Fruit fly (Drosophila melanogaster) whole organism, wandering third instar larva: Measurements from ENCODE around the gene ninaB.

ENCODE experiments used
- Dfd ChIP-seq: fragments of >200 bp; optimal IDR thresholded peaks from 2 replicates; lab custom pipeline; 2017; ENCODE audit warnings: missing biosample characterization, missing genetic modification characterization
- dsf ChIP-seq: sonication (Bioruptor generic); optimal IDR thresholded peaks from 2 replicates; lab custom pipeline; 2016; ENCODE audit warnings: missing biosample characterization, missing genetic modification characterization, borderline replicate concordance

ninaB gene

DNA sequence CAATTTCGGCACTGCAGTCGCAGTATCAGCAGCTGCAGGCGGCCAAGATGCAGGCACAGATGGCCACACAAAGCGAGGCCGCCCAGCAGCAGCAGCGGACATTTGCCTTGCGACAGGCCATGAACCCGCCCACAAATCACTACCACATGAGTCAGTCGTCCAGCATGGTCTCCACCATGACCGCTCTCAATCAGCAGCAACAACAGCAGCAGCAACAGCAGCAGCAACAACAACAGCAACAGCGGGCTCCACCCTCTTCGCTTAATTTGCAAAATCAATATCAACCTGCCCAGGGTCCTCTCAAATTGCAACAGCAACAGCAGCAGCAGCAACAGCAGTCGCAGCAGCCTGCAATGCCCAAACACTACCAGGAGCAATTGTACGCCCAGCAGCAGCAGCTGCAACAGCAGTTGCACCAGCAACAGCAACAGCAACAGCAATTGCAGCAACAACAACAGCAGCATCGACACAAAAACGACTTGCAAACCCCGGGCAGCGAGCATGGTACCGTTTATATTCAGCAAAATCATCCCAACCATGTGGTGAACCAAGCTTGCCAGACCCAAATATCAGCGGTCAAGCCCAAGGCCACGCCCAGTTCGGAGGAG, 45.8 kb downstream of the ninaB start:
- no peak for TF ChIP-seq dsf (GFP tag; lab: Kevin White, UChicago)
- peak; percentile 93 for TF ChIP-seq Dfd (GFP tag; lab: Kevin White, UChicago)
- TF ChIP-seq, all 38 proteins: peak for 1
